Fruit fly (Drosophila melanogaster): Measurements from ENCODE around the gene CSN6.
A peak's percentile ranks its signal among the peaks of the same experiment; 100 is the strongest.

DNA sequence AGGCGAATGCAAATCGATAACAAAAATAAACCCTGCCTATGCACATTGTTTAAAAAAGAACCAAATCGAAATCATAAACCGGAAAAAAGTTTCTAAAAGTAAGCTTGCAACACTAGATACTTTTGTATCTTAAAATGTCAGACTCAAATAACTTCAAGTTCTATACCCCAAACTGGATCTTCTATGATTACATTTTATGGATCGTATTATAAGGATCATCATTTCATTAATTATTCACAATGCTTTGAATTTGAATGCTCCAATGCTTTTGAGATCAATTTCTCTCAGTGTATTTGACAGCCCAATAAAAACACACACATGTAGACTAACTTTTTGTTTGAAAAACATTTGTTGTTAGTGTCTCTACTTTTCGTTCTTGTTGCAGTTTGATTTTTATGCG lies 13.7 kb downstream of the CSN6 start:
- TF ChIP-seq CG12605 (GFP tag; IDR thresholded peaks at IDR 0.05) (no peak), CG14655 (GFP tag; optimal IDR thresholded peaks at IDR 0.05) (peak; percentile 75), CG17806 (tag; optimal IDR thresholded peaks at IDR 0.05) (no peak)

Data from whole organism, pupa.